Fruit fly (Drosophila melanogaster): ENCODE results near the gene RpLP0.

The RpLP0 gene

dm6 chr3L:22091339-22091738, 15.7 kb downstream of the RpLP0 start:
- no peak for TF ChIP-seq noc (tag; optimal IDR thresholded peaks at IDR 0.05)

- TF ChIP-seq noc (tag; optimal IDR thresholded peaks at IDR 0.05), result no peak
These were observed 18.7 kb downstream of the RpLP0 start for dm6 chr3L:22094308-22094866.

- TF ChIP-seq noc (tag; optimal IDR thresholded peaks at IDR 0.05), result no peak
These were observed 31.0 kb downstream of the RpLP0 start for dm6 chr3L:22106704-22107103.

dm6 chr3L:22109903-22110302, 34.2 kb downstream of the RpLP0 start:
- no peak for TF ChIP-seq noc (tag; optimal IDR thresholded peaks at IDR 0.05)

dm6 chr3L:22113186-22113585, 37.5 kb downstream of the RpLP0 start:
- no peak for TF ChIP-seq noc (tag; optimal IDR thresholded peaks at IDR 0.05)

Measured in whole organism, larva.